Fruit fly (Drosophila melanogaster) whole organism: ENCODE data around the gene CG7655.

ENCODE experiments used
- CG8478 ChIP-seq: fragments of >200 bp; optimal IDR thresholded peaks from 2 replicates; lab custom pipeline; 2018; ENCODE audit warnings: inconsistent platforms
- Dll ChIP-seq: fragments of >200 bp; optimal IDR thresholded peaks from 2 replicates; lab custom pipeline; 2017
- EcR ChIP-seq, 2 experiments: fragments of >200 bp; optimal IDR thresholded peaks; 2 replicates each; lab custom pipeline; 2017; ENCODE audit warnings: missing biosample characterization in 2 of 2, missing genetic modification characterization in 2 of 2, missing genetic modification reagents in 2 of 2
- pan ChIP-seq: fragments of >200 bp; optimal IDR thresholded peaks from 2 replicates; lab custom pipeline; 2017
- psq ChIP-seq: fragments of >200 bp; optimal IDR thresholded peaks from 2 replicates; lab custom pipeline; 2017
- usp ChIP-seq: fragments of >200 bp; optimal IDR thresholded peaks from 2 replicates; lab custom pipeline; 2017; ENCODE audit warnings: missing biosample characterization, missing genetic modification characterization, mixed read lengths

The CG7655 gene

DNA sequence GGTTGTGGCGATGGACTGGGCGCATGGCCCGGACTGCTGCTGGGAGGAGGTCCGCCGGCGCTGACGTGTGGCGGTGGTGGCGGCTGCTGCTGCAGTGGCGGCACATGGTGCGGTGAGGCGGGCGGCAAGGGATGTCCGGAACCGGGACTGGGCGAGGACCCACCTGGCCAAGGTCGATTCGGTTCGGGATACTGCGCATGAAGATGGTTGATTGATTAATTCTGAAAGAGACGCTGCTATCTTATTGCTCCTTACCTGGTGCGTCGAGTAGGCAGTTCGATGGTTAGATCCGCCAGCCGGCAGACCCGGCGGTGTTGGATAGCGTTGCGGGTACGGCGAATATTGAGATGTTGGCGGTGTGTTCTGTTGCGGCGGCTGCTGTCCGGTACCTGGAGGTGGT is 25.3 kb downstream of the CG7655 start:
- TF ChIP-seq usp, result no peak
- TF ChIP-seq CG8478, result no peak
- TF ChIP-seq Dll, result no peak
- no peak for TF ChIP-seq pan (lab: Kevin White, UChicago)
- no peak for TF ChIP-seq EcR (GFP tag; optimal IDR thresholded peaks at IDR 0.05; lab: Kevin White, UChicago)
- TF ChIP-seq psq, result no peak

DNA sequence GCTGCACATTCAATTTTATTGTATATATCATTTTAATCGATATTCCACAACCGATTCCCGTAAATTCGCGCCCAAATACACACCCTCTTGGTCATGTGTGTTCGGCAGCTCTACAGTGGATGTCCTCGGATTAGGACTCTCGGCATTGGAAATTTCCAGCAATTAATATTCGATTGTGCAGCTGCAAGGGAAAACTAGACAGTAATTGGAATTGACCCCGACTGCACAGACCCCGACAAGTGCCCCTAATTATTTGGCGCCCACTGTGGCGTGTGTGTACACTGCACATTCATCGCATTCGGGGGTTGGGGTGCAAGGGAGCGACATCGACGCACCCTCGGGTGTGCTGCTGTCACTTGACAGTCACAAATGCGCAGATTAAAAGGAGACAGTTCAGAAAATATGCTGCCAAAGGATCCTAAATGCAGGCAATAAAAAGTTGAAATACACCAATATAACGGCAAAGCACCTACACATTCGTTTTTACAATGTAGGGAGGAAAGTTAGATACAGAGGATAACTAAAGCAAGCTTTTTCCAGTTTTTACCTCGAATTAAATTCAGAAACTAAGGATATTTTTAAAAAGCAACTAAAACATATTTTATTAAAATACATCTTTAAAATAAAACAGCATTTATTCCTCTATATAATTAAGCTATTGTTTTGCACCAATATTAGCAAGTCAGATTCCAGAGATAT is 26.5 kb downstream of the CG7655 start:
- TF ChIP-seq pan (lab: Kevin White, UChicago) (no peak), EcR (GFP tag; optimal IDR thresholded peaks at IDR 0.05; lab: Kevin White, UChicago) (no peak), CG8478 (no peak), usp (no peak), psq (no peak), Dll (no peak)

DNA sequence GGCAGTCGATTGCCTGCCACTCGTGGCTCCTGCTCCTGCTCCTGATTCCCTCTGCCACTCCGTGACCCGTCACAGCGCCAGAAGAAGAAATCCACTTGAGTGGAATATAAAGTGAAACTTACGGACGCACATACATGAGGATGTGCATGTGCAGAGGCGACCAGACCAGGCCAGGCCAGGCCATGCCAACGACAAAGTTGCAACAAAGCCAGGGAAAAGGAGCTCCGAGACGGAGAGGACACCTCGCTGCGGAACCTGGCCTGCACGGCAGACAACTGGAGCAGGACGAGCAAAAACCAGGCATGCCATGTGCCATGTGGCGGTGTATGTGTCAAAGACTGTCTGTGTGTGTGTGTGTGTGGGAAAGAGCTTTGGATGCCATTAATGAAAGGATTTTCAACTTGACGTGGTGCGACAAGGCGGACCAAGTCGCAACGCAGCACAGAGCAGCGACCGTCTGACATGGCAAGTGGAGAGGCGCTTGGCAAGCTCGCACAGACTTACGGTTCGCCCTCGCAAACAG is 27.2 kb downstream of the CG7655 start:
- TF ChIP-seq pan (lab: Kevin White, UChicago) (no peak), usp (no peak), CG8478 (no peak), psq (no peak), EcR (GFP tag; optimal IDR thresholded peaks at IDR 0.05; lab: Kevin White, UChicago) (no peak), Dll (no peak)

DNA sequence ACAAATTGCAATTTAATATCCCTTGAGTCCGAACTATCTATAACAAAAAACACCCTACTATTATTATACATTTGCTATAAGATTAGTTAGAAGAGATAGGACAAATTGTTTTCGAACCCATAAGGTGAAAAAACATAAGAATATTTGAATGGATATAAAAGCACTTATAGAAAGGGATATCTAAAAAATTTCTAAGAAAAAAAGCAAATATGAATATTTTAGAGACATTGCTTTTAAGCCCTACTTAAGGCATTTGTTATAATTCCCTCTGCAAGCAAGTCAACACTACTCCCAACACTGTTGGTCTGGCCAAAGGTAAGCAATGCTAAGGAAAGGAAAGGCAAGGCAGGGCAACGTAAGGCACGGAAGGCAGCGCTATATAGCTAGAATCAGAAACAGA is 27.9 kb downstream of the CG7655 start:
- TF ChIP-seq psq, result no peak
- no peak for TF ChIP-seq Dll
- no peak for TF ChIP-seq CG8478
- TF ChIP-seq pan (lab: Kevin White, UChicago), result no peak
- TF ChIP-seq usp, result no peak
- no peak for TF ChIP-seq EcR (GFP tag; optimal IDR thresholded peaks at IDR 0.05; lab: Kevin White, UChicago)

DNA sequence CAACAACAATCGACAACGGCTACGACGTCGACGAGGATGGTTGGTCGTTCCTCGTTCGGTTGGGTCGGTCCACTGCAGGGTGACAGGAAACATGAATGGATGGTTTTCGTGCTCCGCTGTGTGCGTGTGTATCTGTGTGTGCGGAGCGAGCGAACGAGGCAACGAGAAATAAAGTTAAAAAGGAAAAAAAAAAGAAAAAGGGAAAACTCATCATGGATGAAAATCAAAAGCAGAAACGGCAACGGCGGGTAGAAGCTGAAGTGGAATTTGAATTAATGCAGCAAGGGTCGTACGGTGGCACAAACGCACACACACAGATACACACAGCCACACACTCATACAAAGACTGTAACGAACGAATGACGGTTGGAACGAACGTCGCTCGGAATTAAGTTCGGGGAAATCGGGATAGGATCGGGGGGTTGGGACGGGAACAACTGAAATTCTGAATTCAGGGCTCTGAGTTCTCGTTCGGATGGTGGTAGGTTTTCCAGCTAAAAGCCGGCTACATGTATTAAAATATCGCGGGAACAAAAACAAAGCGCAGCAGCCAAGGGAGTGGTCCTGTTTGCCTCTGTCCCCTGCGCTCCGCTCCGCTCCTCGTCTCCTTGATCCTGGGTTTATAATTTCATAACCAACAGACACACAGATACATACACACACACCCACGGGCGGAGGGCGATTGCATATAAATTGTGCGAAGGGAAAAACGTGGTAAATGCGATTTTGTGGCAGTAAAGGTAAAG is 28.6 kb downstream of the CG7655 start:
- no peak for TF ChIP-seq usp
- peak; percentile 48 for TF ChIP-seq Dll

DNA sequence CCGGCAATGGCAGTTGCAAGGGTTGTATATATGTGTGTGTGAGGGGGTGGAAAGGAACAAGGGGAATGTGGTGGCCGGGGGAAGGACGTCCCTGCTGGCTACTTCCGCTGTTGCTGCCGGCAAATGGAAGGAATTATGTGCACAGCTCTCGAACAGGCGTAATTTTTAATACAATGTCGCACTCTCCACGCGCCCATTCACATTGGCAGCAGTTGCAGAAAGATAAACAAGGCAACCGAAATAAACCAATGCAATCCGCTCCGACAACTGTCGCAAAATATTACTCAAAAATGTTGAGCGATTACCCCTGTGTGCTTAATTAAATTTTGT is 29.1 kb downstream of the CG7655 start:
- TF ChIP-seq CG8478 (no peak), usp (no peak), Dll (no peak), psq (no peak), pan (lab: Kevin White, UChicago) (no peak), EcR (GFP tag; optimal IDR thresholded peaks at IDR 0.05; lab: Kevin White, UChicago) (no peak)

DNA sequence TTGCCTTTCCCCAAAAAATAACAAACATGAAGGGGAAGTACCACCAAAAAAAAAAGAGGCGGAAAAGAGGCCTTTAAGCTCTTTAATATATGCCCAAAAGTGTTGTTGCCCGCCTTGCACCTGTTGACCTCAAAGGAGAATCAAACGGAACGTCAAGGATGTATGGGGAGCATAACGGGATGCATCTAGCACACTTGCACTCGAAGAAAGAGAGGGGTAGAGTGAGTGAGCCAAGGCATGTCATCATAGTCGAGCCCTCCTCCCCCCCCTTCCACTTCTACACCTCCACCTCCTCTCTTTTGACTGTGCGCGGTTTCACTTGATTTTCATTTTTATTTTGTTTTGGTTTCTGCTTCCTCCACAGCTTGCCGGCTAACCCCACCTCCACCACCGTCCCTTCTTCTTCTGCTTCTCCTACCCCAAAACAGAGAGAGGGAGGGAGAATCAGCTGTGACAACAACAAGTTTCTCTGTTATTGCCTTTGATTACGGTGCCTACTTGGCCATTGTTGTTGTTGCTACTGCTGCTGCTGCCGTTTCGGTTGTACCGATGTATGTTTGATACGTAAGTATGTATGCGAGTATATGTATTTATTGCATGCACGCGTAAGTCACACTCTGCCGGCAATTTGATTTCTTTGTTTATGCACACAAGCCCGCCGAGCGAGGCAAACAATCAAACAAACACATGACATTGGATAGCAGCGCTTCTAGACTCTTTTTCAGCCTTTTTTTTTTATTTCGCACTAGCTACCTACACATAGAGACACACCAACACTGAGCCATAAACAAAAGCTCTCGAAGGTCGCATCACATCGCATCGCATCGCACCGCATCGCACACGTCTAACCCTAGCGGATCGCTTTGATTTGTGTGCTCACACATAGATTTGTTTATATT is 30.4 kb downstream of the CG7655 start:
- no peak for TF ChIP-seq usp
- no peak for TF ChIP-seq pan (lab: Kevin White, UChicago)
- no peak for TF ChIP-seq CG8478
- no peak for TF ChIP-seq Dll
- no peak for TF ChIP-seq psq
- TF ChIP-seq EcR (GFP tag; optimal IDR thresholded peaks at IDR 0.05; lab: Kevin White, UChicago), result no peak

DNA sequence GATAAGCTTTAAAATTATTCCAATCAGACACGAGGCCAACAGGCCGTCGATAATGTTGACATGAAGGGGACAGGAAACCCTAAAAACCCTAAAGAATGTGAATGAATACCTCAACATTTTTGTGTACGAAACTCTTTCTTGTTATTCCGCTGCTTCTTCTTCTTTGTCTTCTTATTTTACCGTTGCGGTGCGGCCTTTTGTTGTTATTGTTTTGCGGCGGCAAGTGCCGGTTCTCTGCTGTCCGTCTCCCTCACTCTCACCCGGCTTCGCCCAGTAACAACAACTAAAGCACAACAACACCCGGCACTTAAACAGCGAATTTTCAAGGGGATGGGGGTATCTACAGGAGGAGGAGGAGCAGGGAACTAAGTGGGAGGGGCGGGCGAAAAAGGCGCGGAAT is 31.9 kb downstream of the CG7655 start:
- TF ChIP-seq pan (lab: Kevin White, UChicago) (peak; percentile 7), Dll (no peak)

DNA sequence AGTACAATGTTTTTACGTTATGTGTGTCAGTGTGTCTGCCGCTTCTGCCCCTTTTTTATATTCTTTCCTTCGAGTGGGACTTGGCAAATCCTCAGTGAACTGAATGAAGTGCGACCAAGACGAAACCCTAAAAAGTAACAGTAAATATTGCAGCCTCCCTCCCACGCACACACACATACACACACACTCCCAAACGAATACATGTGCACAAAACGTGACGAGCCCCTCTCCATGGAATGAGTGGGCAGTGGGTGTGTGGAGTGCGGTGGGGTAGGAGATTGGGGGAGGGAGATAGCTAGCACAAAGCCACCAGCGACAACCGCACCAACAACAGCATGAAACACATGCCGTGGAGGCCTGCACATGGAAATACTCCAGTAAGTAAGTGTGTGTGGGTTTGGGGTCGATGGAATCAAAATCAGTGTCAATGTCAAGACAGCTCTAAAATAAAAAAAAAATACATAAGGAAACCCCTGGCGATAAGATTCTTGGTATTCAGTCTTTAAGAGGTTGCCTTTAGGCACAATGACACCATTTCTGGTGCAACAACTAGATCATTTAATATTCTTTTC is 32.4 kb downstream of the CG7655 start:
- TF ChIP-seq usp (no peak), EcR (GFP tag; optimal IDR thresholded peaks at IDR 0.05; lab: Kevin White, UChicago) (peak in 1 of 2 experiments; percentile 34), CG8478 (no peak), Dll (no peak)

DNA sequence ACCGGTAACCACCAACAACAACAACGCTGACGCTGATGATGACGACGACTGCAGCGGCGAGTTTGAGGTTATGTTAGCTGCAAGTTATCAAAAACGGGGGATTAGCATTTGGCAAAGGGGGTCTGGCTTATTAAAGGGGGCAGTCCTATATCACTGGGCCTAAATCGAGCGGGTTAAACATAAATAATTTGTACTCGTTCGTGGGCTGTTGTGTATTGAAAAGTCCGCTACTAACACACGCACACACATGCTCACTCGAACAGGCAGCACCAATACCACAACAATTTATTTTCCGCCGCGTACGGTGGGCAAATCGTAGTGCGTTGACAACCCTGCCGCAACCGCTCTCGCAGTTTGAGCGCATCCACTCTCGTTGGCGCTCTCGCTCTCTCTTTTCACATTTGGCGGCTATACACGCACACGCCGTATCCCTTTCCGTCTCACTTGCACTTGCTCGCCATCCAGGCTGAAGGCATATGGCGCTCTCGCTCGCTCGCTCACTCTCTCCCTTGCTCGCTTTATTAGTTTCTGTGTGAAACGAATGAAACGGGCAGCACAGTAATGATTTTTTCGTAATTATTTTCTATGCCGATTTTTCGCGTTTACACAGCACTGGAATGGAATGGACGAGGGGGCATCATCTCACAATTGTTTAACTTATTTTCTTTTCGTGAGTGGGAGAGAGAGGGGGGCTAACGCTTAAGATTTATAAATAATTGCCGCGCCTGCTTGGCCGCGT is 34.6 kb downstream of the CG7655 start:
- TF ChIP-seq CG8478 (peak; percentile 96), Dll (peak; percentile 98), pan (lab: Kevin White, UChicago) (no peak), psq (no peak), EcR (GFP tag; optimal IDR thresholded peaks at IDR 0.05; lab: Kevin White, UChicago) (no peak), usp (no peak)

DNA sequence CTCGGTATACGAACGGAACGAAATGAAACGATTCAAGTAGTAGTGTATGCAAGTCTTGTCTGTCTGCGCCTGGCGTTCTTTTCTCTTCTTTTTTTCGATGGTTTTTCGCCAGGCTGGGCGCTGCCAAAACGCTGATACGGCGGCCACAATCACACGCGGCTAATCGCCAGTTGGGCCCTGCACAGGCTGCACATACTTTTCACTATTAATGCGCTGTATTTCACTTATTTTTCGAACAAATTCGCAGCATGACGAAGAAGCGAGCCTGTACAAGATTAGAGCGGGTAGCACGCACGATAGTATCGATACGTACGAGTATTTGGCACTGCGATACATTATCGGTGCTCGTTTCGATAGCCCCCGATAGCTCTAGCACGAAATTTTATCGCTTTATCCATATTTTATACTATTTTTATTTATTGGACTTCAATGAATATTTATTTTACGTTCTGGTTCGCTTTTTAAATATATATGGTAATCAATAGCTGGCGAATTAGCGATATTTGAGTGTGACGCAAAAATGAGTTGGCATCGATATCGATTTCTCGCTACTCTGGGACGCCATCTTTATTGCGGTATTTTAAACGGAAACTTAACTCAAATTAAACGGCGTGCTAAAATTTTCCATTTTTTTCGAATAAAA is 35.7 kb downstream of the CG7655 start, which contains the start of gene osa:
Gene osa (minus strand): TSS at position 300 of the 643 bp plus-strand sequence.
- TF ChIP-seq EcR (GFP tag; optimal IDR thresholded peaks at IDR 0.05; lab: Kevin White, UChicago) (no peak), psq (no peak), CG8478 (no peak), pan (lab: Kevin White, UChicago) (no peak), Dll (no peak), usp (no peak)
